Fruit fly (Drosophila melanogaster) whole organism, embryonic: ENCODE measurements around the gene CG14015.

Source experiments
- Ada2b ChIP-seq: fragments of 200-800 bp; sonication (Bioruptor generic); IDR thresholded peaks from 2 replicates; pipeline ENCODE4 v1.3.6; 2022; ENCODE audit warnings: missing biosample characterization, missing genetic modification characterization
- Atf-2 ChIP-seq: fragments of 200-800 bp; sonication (Bioruptor generic); optimal IDR thresholded peaks from 2 replicates; lab custom pipeline; 2016; ENCODE audit warnings: missing biosample characterization, missing genetic modification characterization
- CG12299 ChIP-seq: fragments of 200-800 bp; sonication (Bioruptor generic); optimal IDR thresholded peaks from 2 replicates; lab custom pipeline; 2018; ENCODE audit warnings: missing biosample characterization, mild to moderate bottlenecking, missing genetic modification characterization
- CG13424 ChIP-seq: fragments of 200-800 bp; sonication (Bioruptor generic); optimal IDR thresholded peaks from 2 replicates; lab custom pipeline; 2019; ENCODE audit warnings: missing biosample characterization, mild to moderate bottlenecking, missing genetic modification characterization, moderate library complexity
- CG14050 ChIP-seq: fragments of 200-800 bp; sonication (Bioruptor generic); IDR thresholded peaks from 3 replicates; pipeline ENCODE4 v1.3.6; 2022; ENCODE audit warnings: missing biosample characterization, missing genetic modification characterization
- CG16779 ChIP-seq: fragments of 200-800 bp; sonication (Bioruptor generic); IDR thresholded peaks from 2 replicates; pipeline ENCODE4 v1.3.6; 2022; ENCODE audit warnings: missing biosample characterization, missing genetic modification characterization
- CG16813 ChIP-seq: fragments of 200-800 bp; sonication (Bioruptor generic); IDR thresholded peaks from 3 replicates; pipeline ENCODE4 v1.3.6; 2022; ENCODE audit warnings: missing biosample characterization, missing genetic modification characterization; ENCODE audit not compliant: partially characterized antibody
- CG17186 ChIP-seq: fragments of 200-800 bp; sonication (Bioruptor generic); optimal IDR thresholded peaks from 3 replicates; lab custom pipeline; 2017; ENCODE audit warnings: missing biosample characterization, missing genetic modification reagents, missing genetic modification characterization
- CG17328 ChIP-seq: fragments of 200-800 bp; sonication (Bioruptor generic); IDR thresholded peaks from 2 replicates; pipeline ENCODE4 v1.3.6; 2022; ENCODE audit warnings: missing biosample characterization, missing genetic modification characterization
- CG17361 ChIP-seq: fragments of 200-800 bp; sonication (Bioruptor generic); IDR thresholded peaks from 3 replicates; pipeline ENCODE4 v1.3.6; 2022; ENCODE audit warnings: missing biosample characterization, missing genetic modification characterization
- CG2202 ChIP-seq: fragments of 200-800 bp; sonication (Bioruptor generic); optimal IDR thresholded peaks from 2 replicates; lab custom pipeline; 2018; ENCODE audit warnings: missing biosample characterization, mild to moderate bottlenecking, missing genetic modification characterization
- CG3163 ChIP-seq: fragments of 200-800 bp; sonication (Bioruptor generic); optimal IDR thresholded peaks from 3 replicates; lab custom pipeline; 2016; ENCODE audit warnings: missing biosample characterization, missing genetic modification characterization
- CG42726 ChIP-seq: fragments of 200-800 bp; sonication (Bioruptor generic); IDR thresholded peaks from 2 replicates; pipeline ENCODE4 v1.3.6; 2022; ENCODE audit warnings: missing biosample characterization, missing genetic modification characterization; ENCODE audit not compliant: partially characterized antibody
- CG4282 ChIP-seq: fragments of 200-800 bp; sonication (Bioruptor generic); optimal IDR thresholded peaks from 2 replicates; lab custom pipeline; 2016; ENCODE audit warnings: missing biosample characterization, missing genetic modification characterization
- CG6175 ChIP-seq: fragments of 200-800 bp; sonication (Bioruptor generic); IDR thresholded peaks from 3 replicates; pipeline ENCODE4 v1.3.6; 2022; ENCODE audit warnings: missing biosample characterization, missing genetic modification characterization
- CG6654 ChIP-seq: fragments of 200-800 bp; sonication (Bioruptor generic); optimal IDR thresholded peaks from 2 replicates; lab custom pipeline; 2017; ENCODE audit warnings: missing biosample characterization, mild to moderate bottlenecking, missing genetic modification characterization
- CG6791 ChIP-seq: fragments of 200-800 bp; sonication (Bioruptor generic); IDR thresholded peaks from 3 replicates; pipeline ENCODE4 v1.3.6; 2022; ENCODE audit warnings: missing biosample characterization, missing genetic modification characterization; ENCODE audit not compliant: partially characterized antibody
- CG9797 ChIP-seq: fragments of 200-800 bp; sonication (Bioruptor generic); optimal IDR thresholded peaks from 3 replicates; lab custom pipeline; 2018; ENCODE audit warnings: missing biosample characterization, mild to moderate bottlenecking, missing genetic modification characterization
- Dad ChIP-seq: fragments of 200-800 bp; sonication (Bioruptor generic); optimal IDR thresholded peaks from 3 replicates; lab custom pipeline; 2016; ENCODE audit warnings: missing biosample characterization, missing genetic modification characterization
- Ets97D ChIP-seq: fragments of 200-800 bp; sonication (Bioruptor generic); optimal IDR thresholded peaks from 3 replicates; lab custom pipeline; 2016; ENCODE audit warnings: missing biosample characterization, missing genetic modification characterization
- GATAe ChIP-seq: fragments of 200-800 bp; sonication (Bioruptor generic); conservative IDR thresholded peaks from 2 replicates; pipeline ENCODE4 v1.3.6; 2022; ENCODE audit warnings: missing biosample characterization, missing genetic modification characterization
- Jarid2 ChIP-seq: fragments of 200-800 bp; sonication (Bioruptor generic); optimal IDR thresholded peaks from 3 replicates; lab custom pipeline; 2017; ENCODE audit warnings: mild to moderate bottlenecking, missing biosample characterization, missing genetic modification reagents, missing genetic modification characterization
- MBD-R2 ChIP-seq: fragments of 200-800 bp; sonication (Bioruptor generic); IDR thresholded peaks from 2 replicates; pipeline ENCODE4 v1.3.6; 2022; ENCODE audit warnings: missing biosample characterization, missing genetic modification characterization
- Mrtf ChIP-seq: fragments of 200-800 bp; sonication (Bioruptor generic); IDR thresholded peaks from 3 replicates; pipeline ENCODE4 v1.3.6; 2022; ENCODE audit warnings: missing biosample characterization, missing genetic modification characterization
- NfI ChIP-seq: fragments of 200-800 bp; sonication (Bioruptor generic); optimal IDR thresholded peaks from 3 replicates; lab custom pipeline; 2018; ENCODE audit warnings: missing biosample characterization, mild to moderate bottlenecking, missing genetic modification characterization, moderate library complexity
- Rx ChIP-seq: fragments of 200-800 bp; sonication (Bioruptor generic); IDR thresholded peaks from 2 replicates; pipeline ENCODE4 v1.3.6; 2022; ENCODE audit warnings: missing biosample characterization, missing genetic modification characterization
- Six4 ChIP-seq: fragments of 200-800 bp; sonication (Bioruptor generic); optimal IDR thresholded peaks from 2 replicates; lab custom pipeline; 2016; ENCODE audit warnings: missing biosample characterization, missing genetic modification characterization
- Taf1 ChIP-seq: fragments of 200-800 bp; sonication (Bioruptor generic); IDR thresholded peaks from 2 replicates; pipeline ENCODE4 v1.3.6; 2022; ENCODE audit warnings: missing biosample characterization, missing genetic modification characterization
- Tbp ChIP-seq: fragments of >200 bp; optimal IDR thresholded peaks from 2 replicates; lab custom pipeline; 2018; ENCODE audit warnings: missing biosample characterization, missing genetic modification characterization
- al ChIP-seq: fragments of 200-800 bp; sonication (Bioruptor generic); IDR thresholded peaks from 2 replicates; pipeline ENCODE4 v1.3.6; 2022; ENCODE audit warnings: missing biosample characterization, missing genetic modification characterization
- ap ChIP-seq: fragments of 200-800 bp; sonication (Bioruptor generic); IDR thresholded peaks from 2 replicates; pipeline ENCODE4 v1.3.6; 2022; ENCODE audit warnings: missing biosample characterization, missing genetic modification characterization
- chif ChIP-seq, 2 experiments: fragments of 200-800 bp; sonication (Bioruptor generic); optimal IDR thresholded peaks; 3 replicates each; lab custom pipeline; 2016; ENCODE audit warnings: missing biosample characterization in 2 of 2, missing genetic modification characterization in 2 of 2
- croc ChIP-seq: fragments of 200-800 bp; sonication (Bioruptor generic); conservative IDR thresholded peaks from 3 replicates; pipeline ENCODE4 v1.3.6; 2022; ENCODE audit warnings: missing biosample characterization, missing genetic modification characterization
- dan ChIP-seq: fragments of 200-800 bp; sonication (Bioruptor generic); IDR thresholded peaks from 2 replicates; pipeline ENCODE4 v1.3.6; 2022; ENCODE audit warnings: missing biosample characterization, missing genetic modification characterization
- dysf ChIP-seq: fragments of 200-800 bp; sonication (Bioruptor generic); IDR thresholded peaks from 3 replicates; pipeline ENCODE4 v1.3.6; 2022; ENCODE audit warnings: missing biosample characterization, missing genetic modification characterization
- esg ChIP-seq: fragments of 200-800 bp; sonication (Bioruptor generic); conservative IDR thresholded peaks from 2 replicates; pipeline ENCODE4 v1.3.6; 2022; ENCODE audit warnings: missing biosample characterization, missing genetic modification characterization
- exex ChIP-seq: fragments of 200-800 bp; sonication (Bioruptor generic); optimal IDR thresholded peaks from 4 replicates; lab custom pipeline; 2018; ENCODE audit warnings: missing biosample characterization, mild to moderate bottlenecking, missing genetic modification characterization, moderate library complexity
- gcm ChIP-seq: fragments of 200-800 bp; sonication (Bioruptor generic); optimal IDR thresholded peaks from 2 replicates; lab custom pipeline; 2019; ENCODE audit warnings: missing biosample characterization, mild to moderate bottlenecking, missing genetic modification characterization, moderate library complexity
- ind ChIP-seq: fragments of 200-800 bp; sonication (Bioruptor generic); optimal IDR thresholded peaks from 3 replicates; lab custom pipeline; 2016; ENCODE audit warnings: missing biosample characterization, missing genetic modification characterization
- insv ChIP-seq, 2 experiments: fragments of 200-800 bp; sonication (Bioruptor generic); optimal IDR thresholded peaks; 3 replicates each; lab custom pipeline; 2016 to 2018; ENCODE audit warnings: missing biosample characterization in 2 of 2, missing genetic modification characterization in 2 of 2
- luna ChIP-seq: fragments of 200-800 bp; sonication (Bioruptor generic); optimal IDR thresholded peaks from 2 replicates; lab custom pipeline; 2016; ENCODE audit warnings: missing biosample characterization, missing genetic modification characterization
- nau ChIP-seq: fragments of 200-800 bp; sonication (Bioruptor generic); optimal IDR thresholded peaks from 3 replicates; lab custom pipeline; 2017; ENCODE audit warnings: missing biosample characterization, mild to moderate bottlenecking, missing genetic modification characterization, missing genetic modification reagents
- onecut ChIP-seq: fragments of 200-800 bp; sonication (Bioruptor generic); IDR thresholded peaks from 2 replicates; pipeline ENCODE4 v1.3.6; 2022; ENCODE audit warnings: missing biosample characterization, missing genetic modification characterization
- pita ChIP-seq: fragments of 200-800 bp; sonication (Bioruptor generic); optimal IDR thresholded peaks from 2 replicates; lab custom pipeline; 2017; ENCODE audit warnings: missing biosample characterization, mild to moderate bottlenecking, missing genetic modification characterization
- prd ChIP-seq, 3 experiments: fragments of >200 bp in 2 of 3; fragments of 200-800 bp in 1 of 3; sonication (Bioruptor generic) in 1 of 3; optimal IDR thresholded peaks in 2 of 3; IDR thresholded peaks in 1 of 3; 2 replicates in 2 of 3; 3 replicates in 1 of 3; pipeline versions ENCODE4 v1.3.6 to Lab custom; 2017 to 2022; ENCODE audit warnings: missing biosample characterization in 1 of 3, missing genetic modification characterization in 1 of 3
- sim ChIP-seq: fragments of 200-800 bp; sonication (Bioruptor generic); IDR thresholded peaks from 2 replicates; pipeline ENCODE4 v1.3.6; 2022; ENCODE audit warnings: missing biosample characterization, missing genetic modification characterization
- so ChIP-seq: fragments of 200-800 bp; sonication (Bioruptor generic); IDR thresholded peaks from 3 replicates; pipeline ENCODE4 v1.3.6; 2022; ENCODE audit warnings: missing biosample characterization, missing genetic modification characterization
- tna ChIP-seq: fragments of 200-800 bp; sonication (Bioruptor generic); IDR thresholded peaks from 2 replicates; pipeline ENCODE4 v1.3.6; 2022; ENCODE audit warnings: missing biosample characterization, missing genetic modification characterization; ENCODE audit not compliant: partially characterized antibody
- twi ChIP-seq: fragments of 200-800 bp; optimal IDR thresholded peaks from 2 replicates; lab custom pipeline; 2019; ENCODE audit warnings: missing biosample characterization, mild to moderate bottlenecking, missing genetic modification characterization, moderate library complexity
- usp ChIP-seq: fragments of >200 bp; optimal IDR thresholded peaks from 2 replicates; lab custom pipeline; 2017; ENCODE audit warnings: missing biosample characterization, missing genetic modification characterization
- vnd ChIP-seq: fragments of 200-800 bp; sonication (Bioruptor generic); IDR thresholded peaks from 3 replicates; pipeline ENCODE4 v1.3.6; 2022; ENCODE audit warnings: missing biosample characterization, missing genetic modification characterization; ENCODE audit not compliant: partially characterized antibody
- zf30C ChIP-seq: fragments of 200-800 bp; sonication (Bioruptor generic); optimal IDR thresholded peaks from 3 replicates; lab custom pipeline; 2018; ENCODE audit warnings: missing biosample characterization, mild to moderate bottlenecking, missing genetic modification characterization

The CG14015 gene

DNA sequence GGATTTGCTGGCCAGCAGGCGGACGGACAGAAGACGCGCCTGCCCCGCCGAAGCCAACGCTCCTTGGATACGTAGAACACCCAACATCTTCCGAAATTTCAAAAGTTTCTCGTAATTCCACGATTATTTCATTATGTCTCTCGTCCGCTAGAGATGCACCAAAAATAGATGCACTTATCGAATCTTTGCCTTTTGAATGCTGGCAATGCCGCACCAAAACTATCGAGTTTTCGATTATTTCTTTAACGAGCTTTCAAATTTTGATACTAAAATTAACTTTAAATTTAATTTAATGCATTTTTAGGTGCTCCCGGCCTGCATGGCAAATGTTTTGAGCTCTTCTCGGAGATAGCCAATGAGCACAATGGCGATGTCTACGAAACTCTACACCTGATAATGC, 6.9 kb downstream of the CG14015 start, which contains the start of gene Coq6 (continued):
- TF ChIP-seq Ets97D (no peak), Atf-2 (GFP tag; lab: Kevin White, UChicago) (no peak), gcm (no peak), CG6654 (no peak), al (no peak), CG17186 (GFP tag; lab: Kevin White, UChicago) (no peak), twi (no peak), luna (GFP tag; lab: Kevin White, UChicago) (no peak), ap (GFP tag; lab: Robert Waterston, UW) (no peak), sim (GFP tag; lab: Robert Waterston, UW) (no peak), prd (optimal IDR thresholded peaks at IDR 0.05; lab: Kevin White, UChicago) (no peak), prd (GFP tag; IDR thresholded peaks at IDR 0.05; lab: Robert Waterston, UW) (no peak), Mrtf (GFP tag; lab: Robert Waterston, UW) (no peak), onecut (GFP tag; lab: Robert Waterston, UW) (no peak), dan (GFP tag; lab: Robert Waterston, UW) (no peak), NfI (GFP tag; lab: Kevin White, UChicago) (no peak), Six4 (no peak), CG4282 (GFP tag; lab: Kevin White, UChicago) (no peak), croc (GFP tag; lab: Robert Waterston, UW) (no peak), CG9797 (no peak), CG16813 (GFP tag; lab: Robert Waterston, UW) (peak; percentile 51; the same call in 2 of the 3 replicates), CG3163 (no peak), insv (GFP tag; optimal IDR thresholded peaks at IDR 0.05; lab: Kevin White, UChicago) (no peak), CG17328 (no peak), nau (GFP tag; lab: Kevin White, UChicago) (no peak), chif (GFP tag; optimal IDR thresholded peaks at IDR 0.05; lab: Kevin White, UChicago) (no peak), so (GFP tag; lab: Robert Waterston, UW) (no peak), usp (GFP tag; lab: Kevin White, UChicago) (no peak), CG2202 (tag; lab: Kevin White, UChicago) (no peak), Taf1 (GFP tag; lab: Robert Waterston, UW) (no peak), tna (GFP tag; lab: Robert Waterston, UW) (0 out of 2 replicates have a peak, but pooled peaks have one; percentile 30), vnd (peak; percentile 38; the same call in 1 of the 3 replicates), Dad (GFP tag; lab: Kevin White, UChicago) (no peak), exex (no peak), CG14050 (GFP tag; lab: Robert Waterston, UW) (no peak), Rx (no peak), MBD-R2 (GFP tag; lab: Robert Waterston, UW) (peak; percentile 71; the same call in 1 of the 2 replicates), CG16779 (GFP tag; lab: Robert Waterston, UW) (no peak), CG6791 (GFP tag; lab: Robert Waterston, UW) (peak; percentile 75), Tbp (GFP tag; lab: Kevin White, UChicago) (no peak), pita (GFP tag; lab: Kevin White, UChicago) (no peak), CG12299 (tag; lab: Kevin White, UChicago) (no peak), ind (GFP tag; lab: Kevin White, UChicago) (no peak), esg (no peak), CG13424 (tag; lab: Kevin White, UChicago) (no peak), CG17361 (GFP tag; lab: Robert Waterston, UW) (no peak), CG6175 (GFP tag; lab: Robert Waterston, UW) (no peak), CG42726 (GFP tag; lab: Robert Waterston, UW) (no peak), Ada2b (GFP tag; lab: Robert Waterston, UW) (no peak), Jarid2 (GFP tag; lab: Kevin White, UChicago) (no peak), zf30C (GFP tag; lab: Kevin White, UChicago) (no peak), dysf (GFP tag; lab: Robert Waterston, UW) (no peak), GATAe (no peak)
